Fruit fly (Drosophila melanogaster) whole organism, embryonic: Measurements from ENCODE around the gene Idi.

Experiments used
- Ada2b ChIP-seq: fragments of 200-800 bp; sonication (Bioruptor generic); IDR thresholded peaks from 2 replicates; pipeline ENCODE4 v1.3.6; 2022; ENCODE audit warnings: missing biosample characterization, missing genetic modification characterization
- Blimp-1 ChIP-seq: fragments of 200-800 bp; sonication (Bioruptor generic); optimal IDR thresholded peaks from 3 replicates; lab custom pipeline; 2018; ENCODE audit warnings: missing biosample characterization, missing genetic modification characterization, mild to moderate bottlenecking, moderate library complexity, missing genetic modification reagents
- CG1024 ChIP-seq: fragments of 200-800 bp; sonication (Bioruptor generic); IDR thresholded peaks from 2 replicates; pipeline ENCODE4 v1.3.6; 2022; ENCODE audit warnings: missing biosample characterization, missing genetic modification characterization
- CG10565 ChIP-seq: fragments of 200-800 bp; sonication (Bioruptor generic); optimal IDR thresholded peaks from 3 replicates; lab custom pipeline; 2016; ENCODE audit warnings: missing biosample characterization, mild to moderate bottlenecking, missing genetic modification characterization
- CG11695 ChIP-seq: fragments of 200-800 bp; sonication (Bioruptor generic); IDR thresholded peaks from 3 replicates; pipeline ENCODE4 v1.3.6; 2022; ENCODE audit warnings: missing biosample characterization, missing genetic modification characterization
- CG12155 ChIP-seq: fragments of 200-800 bp; sonication (Bioruptor generic); optimal IDR thresholded peaks from 3 replicates; lab custom pipeline; 2016; ENCODE audit warnings: missing biosample characterization, missing genetic modification characterization
- CG12299 ChIP-seq: fragments of 200-800 bp; sonication (Bioruptor generic); optimal IDR thresholded peaks from 2 replicates; lab custom pipeline; 2018; ENCODE audit warnings: missing biosample characterization, mild to moderate bottlenecking, missing genetic modification characterization
- CG12769 ChIP-seq: fragments of 200-800 bp; sonication (Bioruptor generic); optimal IDR thresholded peaks from 2 replicates; lab custom pipeline; 2019; ENCODE audit warnings: missing biosample characterization, mild to moderate bottlenecking, missing genetic modification characterization, moderate library complexity
- CG12942 ChIP-seq: fragments of 200-800 bp; sonication (Bioruptor generic); optimal IDR thresholded peaks from 3 replicates; lab custom pipeline; 2016; ENCODE audit warnings: missing biosample characterization, missing genetic modification characterization
- CG14050 ChIP-seq: fragments of 200-800 bp; sonication (Bioruptor generic); IDR thresholded peaks from 3 replicates; pipeline ENCODE4 v1.3.6; 2022; ENCODE audit warnings: missing biosample characterization, missing genetic modification characterization
- CG15601 ChIP-seq: fragments of 200-800 bp; sonication (Bioruptor generic); optimal IDR thresholded peaks from 3 replicates; lab custom pipeline; 2019; ENCODE audit warnings: missing biosample characterization, mild to moderate bottlenecking, missing genetic modification characterization, moderate library complexity
- CG17359 ChIP-seq: fragments of 200-800 bp; sonication (Bioruptor generic); optimal IDR thresholded peaks from 3 replicates; lab custom pipeline; 2018; ENCODE audit warnings: missing biosample characterization, mild to moderate bottlenecking, missing genetic modification characterization, moderate library complexity
- CG31365 ChIP-seq: fragments of 200-800 bp; sonication (Bioruptor generic); optimal IDR thresholded peaks from 2 replicates; lab custom pipeline; 2018; ENCODE audit warnings: missing biosample characterization, mild to moderate bottlenecking, missing genetic modification characterization
- CG4282 ChIP-seq: fragments of 200-800 bp; sonication (Bioruptor generic); optimal IDR thresholded peaks from 2 replicates; lab custom pipeline; 2016; ENCODE audit warnings: missing biosample characterization, missing genetic modification characterization
- CG4360 ChIP-seq: fragments of 200-800 bp; sonication (Bioruptor generic); IDR thresholded peaks from 2 replicates; pipeline ENCODE4 v1.3.6; 2022; ENCODE audit warnings: missing biosample characterization, missing genetic modification characterization
- CG43689 ChIP-seq: fragments of 200-800 bp; sonication (Bioruptor generic); IDR thresholded peaks from 2 replicates; pipeline ENCODE4 v1.3.6; 2022; ENCODE audit warnings: missing biosample characterization, missing genetic modification characterization
- CG6254 ChIP-seq: fragments of 200-800 bp; sonication (Bioruptor generic); optimal IDR thresholded peaks from 3 replicates; lab custom pipeline; 2017; ENCODE audit warnings: mild to moderate bottlenecking, missing biosample characterization, missing genetic modification reagents, missing genetic modification characterization
- CG6272 ChIP-seq: fragments of 200-800 bp; sonication (Bioruptor generic); IDR thresholded peaks from 2 replicates; pipeline ENCODE4 v1.3.6; 2022; ENCODE audit warnings: missing biosample characterization, missing genetic modification characterization
- CG6689 ChIP-seq: fragments of 200-800 bp; sonication (Bioruptor generic); IDR thresholded peaks from 2 replicates; pipeline ENCODE4 v1.3.6; 2022; ENCODE audit warnings: missing biosample characterization, missing genetic modification characterization
- CG7556 ChIP-seq: fragments of 200-800 bp; sonication (Bioruptor generic); optimal IDR thresholded peaks from 2 replicates; lab custom pipeline; 2017; ENCODE audit warnings: missing biosample characterization, mild to moderate bottlenecking, missing genetic modification characterization
- CG8290 ChIP-seq, 3 experiments: fragments of 200-800 bp; sonication (Bioruptor generic); optimal IDR thresholded peaks; 2 replicates each; lab custom pipeline; 2016 to 2019; ENCODE audit warnings: missing biosample characterization in 3 of 3, missing genetic modification characterization in 3 of 3, mild to moderate bottlenecking in 2 of 3, moderate library complexity in 1 of 3
- CG8765 ChIP-seq: fragments of 200-800 bp; sonication (Bioruptor generic); IDR thresholded peaks from 2 replicates; pipeline ENCODE4 v1.3.6; 2022; ENCODE audit warnings: missing biosample characterization, missing genetic modification characterization
- CrebB ChIP-seq: fragments of 200-800 bp; sonication (Bioruptor generic); optimal IDR thresholded peaks from 3 replicates; lab custom pipeline; 2018; ENCODE audit warnings: missing biosample characterization, mild to moderate bottlenecking, missing genetic modification characterization
- D19A ChIP-seq: fragments of 200-800 bp; optimal IDR thresholded peaks from 3 replicates; lab custom pipeline; 2019; ENCODE audit warnings: missing biosample characterization, mild to moderate bottlenecking, missing genetic modification characterization, moderate library complexity
- Dbx ChIP-seq: fragments of 200-800 bp; sonication (Bioruptor generic); IDR thresholded peaks from 3 replicates; pipeline ENCODE4 v1.3.6; 2022; ENCODE audit warnings: missing biosample characterization, missing genetic modification characterization
- Dfd ChIP-seq, 2 experiments: fragments of >200 bp; optimal IDR thresholded peaks; 2 replicates each; lab custom pipeline; 2017; ENCODE audit warnings: missing biosample characterization in 2 of 2, missing genetic modification characterization in 2 of 2
- E2f2 ChIP-seq: fragments of 200-800 bp; sonication (Bioruptor generic); IDR thresholded peaks from 2 replicates; pipeline ENCODE4 v1.3.6; 2022; ENCODE audit warnings: missing biosample characterization, missing genetic modification characterization
- Gug ChIP-seq: fragments of 200-800 bp; sonication (Bioruptor generic); IDR thresholded peaks from 4 replicates; pipeline ENCODE4 v1.3.6; 2022; ENCODE audit warnings: missing biosample characterization, missing genetic modification characterization
- HLH3B ChIP-seq: fragments of 200-800 bp; sonication (Bioruptor generic); IDR thresholded peaks from 2 replicates; pipeline ENCODE4 v1.3.6; 2022; ENCODE audit warnings: missing biosample characterization, missing genetic modification characterization
- Jarid2 ChIP-seq: fragments of 200-800 bp; sonication (Bioruptor generic); optimal IDR thresholded peaks from 3 replicates; lab custom pipeline; 2017; ENCODE audit warnings: mild to moderate bottlenecking, missing biosample characterization, missing genetic modification reagents, missing genetic modification characterization
- NfI ChIP-seq: fragments of 200-800 bp; sonication (Bioruptor generic); optimal IDR thresholded peaks from 3 replicates; lab custom pipeline; 2018; ENCODE audit warnings: missing biosample characterization, mild to moderate bottlenecking, missing genetic modification characterization, moderate library complexity
- TFAM ChIP-seq: fragments of 200-800 bp; sonication (Bioruptor generic); optimal IDR thresholded peaks from 2 replicates; lab custom pipeline; 2017; ENCODE audit warnings: missing biosample characterization, missing genetic modification characterization, inconsistent platforms
- aop ChIP-seq: fragments of 200-800 bp; sonication (Bioruptor generic); IDR thresholded peaks from 2 replicates; pipeline ENCODE4 v1.3.6; 2022; ENCODE audit warnings: missing biosample characterization, missing genetic modification characterization
- caup ChIP-seq: fragments of 200-800 bp; sonication (Bioruptor generic); optimal IDR thresholded peaks from 3 replicates; lab custom pipeline; 2017; ENCODE audit warnings: missing biosample characterization, mild to moderate bottlenecking, missing genetic modification characterization, moderate library complexity; ENCODE audit not compliant: severe bottlenecking
- da ChIP-seq: fragments of 200-800 bp; sonication (Bioruptor generic); optimal IDR thresholded peaks from 2 replicates; lab custom pipeline; 2016; ENCODE audit warnings: missing biosample characterization, missing genetic modification characterization
- dimm ChIP-seq: fragments of 200-800 bp; sonication (Bioruptor generic); IDR thresholded peaks from 2 replicates; pipeline ENCODE4 v1.3.6; 2022; ENCODE audit warnings: missing biosample characterization, missing genetic modification characterization
- dmrt11E ChIP-seq: fragments of 200-800 bp; sonication (Bioruptor generic); optimal IDR thresholded peaks from 3 replicates; lab custom pipeline; 2018; ENCODE audit warnings: missing biosample characterization, mild to moderate bottlenecking, missing genetic modification characterization, moderate library complexity
- dpn ChIP-seq, 2 experiments: fragments of 200-800 bp; sonication (Bioruptor generic); optimal IDR thresholded peaks; 3 replicates each; lab custom pipeline; 2016; ENCODE audit warnings: missing biosample characterization in 2 of 2, missing genetic modification characterization in 2 of 2
- dysf ChIP-seq: fragments of 200-800 bp; sonication (Bioruptor generic); IDR thresholded peaks from 3 replicates; pipeline ENCODE4 v1.3.6; 2022; ENCODE audit warnings: missing biosample characterization, missing genetic modification characterization
- ham ChIP-seq: fragments of 200-800 bp; sonication (Bioruptor generic); IDR thresholded peaks from 2 replicates; pipeline ENCODE4 v1.3.6; 2022; ENCODE audit warnings: missing biosample characterization, missing genetic modification characterization
- hbn ChIP-seq: fragments of 200-800 bp; sonication (Bioruptor generic); IDR thresholded peaks from 2 replicates; pipeline ENCODE4 v1.3.6; 2022; ENCODE audit warnings: missing biosample characterization, missing genetic modification characterization; ENCODE audit not compliant: partially characterized antibody
- mam ChIP-seq: fragments of 200-800 bp; sonication (Bioruptor generic); optimal IDR thresholded peaks from 3 replicates; lab custom pipeline; 2016; ENCODE audit warnings: missing biosample characterization, missing genetic modification characterization
- org-1 ChIP-seq: fragments of 200-800 bp; sonication (Bioruptor generic); optimal IDR thresholded peaks from 2 replicates; lab custom pipeline; 2017; ENCODE audit warnings: missing biosample characterization, missing genetic modification characterization
- schlank ChIP-seq: fragments of 200-800 bp; sonication (Bioruptor generic); optimal IDR thresholded peaks from 2 replicates; lab custom pipeline; 2018; ENCODE audit warnings: missing biosample characterization, mild to moderate bottlenecking, missing genetic modification characterization
- seq ChIP-seq: fragments of 200-800 bp; sonication (Bioruptor generic); IDR thresholded peaks from 2 replicates; pipeline ENCODE4 v1.3.6; 2022; ENCODE audit warnings: missing biosample characterization, missing genetic modification characterization
- sisA ChIP-seq: fragments of 200-800 bp; sonication (Bioruptor generic); IDR thresholded peaks from 2 replicates; pipeline ENCODE4 v1.3.6; 2022; ENCODE audit warnings: missing biosample characterization, missing genetic modification characterization
- so ChIP-seq: fragments of 200-800 bp; sonication (Bioruptor generic); IDR thresholded peaks from 3 replicates; pipeline ENCODE4 v1.3.6; 2022; ENCODE audit warnings: missing biosample characterization, missing genetic modification characterization
- wor ChIP-seq: fragments of 200-800 bp; sonication (Bioruptor generic); IDR thresholded peaks from 2 replicates; pipeline ENCODE4 v1.3.6; 2022; ENCODE audit warnings: missing biosample characterization, missing genetic modification characterization
- zen2 ChIP-seq: fragments of 200-800 bp; sonication (Bioruptor generic); IDR thresholded peaks from 3 replicates; pipeline ENCODE4 v1.3.6; 2022; ENCODE audit warnings: missing biosample characterization, missing genetic modification characterization; ENCODE audit not compliant: partially characterized antibody
- zf30C ChIP-seq: fragments of 200-800 bp; sonication (Bioruptor generic); optimal IDR thresholded peaks from 3 replicates; lab custom pipeline; 2018; ENCODE audit warnings: missing biosample characterization, mild to moderate bottlenecking, missing genetic modification characterization
- zfh2 ChIP-seq: fragments of 200-800 bp; sonication (Bioruptor generic); optimal IDR thresholded peaks from 2 replicates; lab custom pipeline; 2016; ENCODE audit warnings: missing biosample characterization, missing genetic modification characterization

Idi gene

dm6 chr3R:21246492-21247061 is 23.3 kb upstream of the Idi start, which contains the start of gene ETHR (continued):
- TF ChIP-seq CG15601 (no peak), aop (GFP tag; lab: Robert Waterston, UW) (no peak), da (GFP tag; lab: Kevin White, UChicago) (no peak), seq (no peak), CG12155 (peak; percentile 61), ham (no peak), CG12299 (tag; lab: Kevin White, UChicago) (no peak), zfh2 (no peak), dimm (GFP tag; lab: Robert Waterston, UW) (no peak), dmrt11E (tag; lab: Kevin White, UChicago) (no peak), CG12942 (GFP tag; lab: Kevin White, UChicago) (no peak), Blimp-1 (no peak), CG43689 (GFP tag; lab: Robert Waterston, UW) (no peak), CG6272 (GFP tag; lab: Robert Waterston, UW) (no peak), wor (GFP tag; lab: Robert Waterston, UW) (no peak), Gug (GFP tag; lab: Robert Waterston, UW) (no peak), CG14050 (GFP tag; lab: Robert Waterston, UW) (no peak), so (GFP tag; lab: Robert Waterston, UW) (peak; percentile 77; the same call in 2 of the 3 replicates), dysf (GFP tag; lab: Robert Waterston, UW) (peak; percentile 29; the same call in 1 of the 3 replicates), schlank (tag; lab: Kevin White, UChicago) (no peak), CrebB (tag; lab: Kevin White, UChicago) (peak; percentile 25), D19A (tag; lab: Kevin White, UChicago) (no peak), CG11695 (peak; percentile 62; the same call in 2 of the 3 replicates), CG10565 (GFP tag; lab: Kevin White, UChicago) (no peak), dpn (GFP tag; optimal IDR thresholded peaks at IDR 0.05; lab: Kevin White, UChicago) (peak; percentile 30 to 44), CG4360 (no peak), CG1024 (GFP tag; lab: Robert Waterston, UW) (no peak), Dbx (GFP tag; lab: Robert Waterston, UW) (peak; percentile 67; the same call in 2 of the 3 replicates), CG17359 (tag; lab: Kevin White, UChicago) (no peak), zf30C (GFP tag; lab: Kevin White, UChicago) (no peak), CG7556 (GFP tag; lab: Kevin White, UChicago) (peak; percentile 55), CG8290 (GFP tag; optimal IDR thresholded peaks at IDR 0.05; lab: Kevin White, UChicago) (no peak), CG8290 (tag; optimal IDR thresholded peaks at IDR 0.05; lab: Kevin White, UChicago) (peak in 1 of 2 experiments; percentile 77), Jarid2 (GFP tag; lab: Kevin White, UChicago) (no peak), TFAM (GFP tag; lab: Kevin White, UChicago) (no peak), sisA (GFP tag; lab: Robert Waterston, UW) (no peak), CG6254 (GFP tag; lab: Kevin White, UChicago) (peak; percentile 71), E2f2 (GFP tag; lab: Robert Waterston, UW) (peak; percentile 50; the same call in 1 of the 2 replicates), caup (GFP tag; lab: Kevin White, UChicago) (peak; percentile 22), CG6689 (GFP tag; lab: Robert Waterston, UW) (no peak), Ada2b (GFP tag; lab: Robert Waterston, UW) (no peak), org-1 (GFP tag; lab: Kevin White, UChicago) (peak; percentile 44), mam (no peak), CG8765 (GFP tag; lab: Robert Waterston, UW) (no peak), CG12769 (tag; lab: Kevin White, UChicago) (peak; percentile 91), zen2 (GFP tag; lab: Robert Waterston, UW) (no peak), CG31365 (tag; lab: Kevin White, UChicago) (no peak), hbn (GFP tag; lab: Robert Waterston, UW) (no peak), Dfd (GFP tag; optimal IDR thresholded peaks at IDR 0.05; lab: Kevin White, UChicago) (no peak), CG4282 (GFP tag; lab: Kevin White, UChicago) (no peak), HLH3B (GFP tag; lab: Robert Waterston, UW) (no peak), NfI (GFP tag; lab: Kevin White, UChicago) (peak; percentile 30)
